ENCODE assay signal across 5 fruit fly cellular contexts in the genomic region with DNA sequence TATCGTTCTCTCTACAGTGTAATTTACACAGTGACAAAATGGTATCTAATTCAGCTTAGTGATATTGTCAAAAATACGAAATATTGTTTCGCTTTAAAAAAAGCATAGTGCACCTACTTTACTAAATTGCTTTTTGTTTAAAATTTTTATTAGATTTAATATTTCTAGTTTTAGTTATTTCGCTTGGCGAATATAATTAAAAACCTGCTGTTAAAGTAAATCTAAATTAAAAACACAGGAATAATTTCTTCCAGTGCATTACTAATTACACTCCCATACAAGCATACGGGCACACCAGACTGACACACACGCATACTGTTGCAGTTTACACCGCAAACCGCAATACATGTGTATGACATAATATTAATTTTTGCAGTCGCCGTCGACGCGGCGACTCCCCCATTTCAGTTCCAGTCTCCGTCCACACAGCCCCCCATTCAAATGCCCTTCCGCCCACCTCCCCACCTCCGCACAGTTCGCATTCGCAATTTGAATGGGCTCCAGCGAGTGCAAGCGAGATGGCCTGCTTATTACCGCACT.
TF ChIP-seq lines count a peak whose summit lies in the region.

No protein-coding gene starts in this region.

TF ChIP-seq in whole organism, adult, 20 proteins besides CTCF, POLR2A, EP300 and RAD21 (continued from another document):
- TF ChIP-seq ovo (GFP tag; optimal IDR thresholded peaks at IDR 0.05; lab: Kevin White, UChicago) (peak; percentile 45), CG5204 (GFP tag; optimal IDR thresholded peaks at IDR 0.05; lab: Kevin White, UChicago) (peak; percentile 86), Hr96 (GFP tag; optimal IDR thresholded peaks at IDR 0.05; lab: Kevin White, UChicago) (peak; percentile 56), CG11617 (GFP tag; optimal IDR thresholded peaks at IDR 0.05; lab: Kevin White, UChicago) (peak; percentile 93)
TF ChIP-seq in whole organism, adult: peak in this region for 19.

TF ChIP-seq in whole organism, embryonic, 481 proteins besides CTCF, POLR2A, EP300 and RAD21 (continued from another document and continues in another):
- TF ChIP-seq CG2202 (tag; optimal IDR thresholded peaks at IDR 0.05; lab: Kevin White, UChicago) (no peak), CG6272 (GFP tag; IDR thresholded peaks at IDR 0.05; lab: Robert Waterston, UW) (0 out of 2 replicates have a peak, but pooled peaks have one; percentile 23), nerfin-1 (tag; optimal IDR thresholded peaks at IDR 0.05; lab: Kevin White, UChicago) (no peak), sd (tag; optimal IDR thresholded peaks at IDR 0.05; lab: Kevin White, UChicago) (peak; percentile 49), zfh2 (GFP tag; optimal IDR thresholded peaks at IDR 0.05; lab: Kevin White, UChicago) (peak; percentile 46), Oaz (GFP tag; IDR thresholded peaks at IDR 0.05; lab: Robert Waterston, UW) (0 out of 2 replicates have a peak, but pooled peaks have one; percentile 4), CG8765 (GFP tag; IDR thresholded peaks at IDR 0.05; lab: Robert Waterston, UW) (no peak; the same call in 1 of the 2 replicates), Drgx (GFP tag; IDR thresholded peaks at IDR 0.05; lab: Robert Waterston, UW) (peak; percentile 88), CG9437 (GFP tag; optimal IDR thresholded peaks at IDR 0.05; lab: Kevin White, UChicago) (peak; percentile 51), B-H2 (GFP tag; optimal IDR thresholded peaks at IDR 0.05; lab: Kevin White, UChicago) (peak; percentile 12), CG10366 (GFP tag; IDR thresholded peaks at IDR 0.05; lab: Robert Waterston, UW) (peak; percentile 43; the same call in 1 of the 2 replicates), CG31365 (tag; optimal IDR thresholded peaks at IDR 0.05; lab: Kevin White, UChicago) (no peak), tgo (GFP tag; IDR thresholded peaks at IDR 0.05; lab: Robert Waterston, UW) (peak; percentile 82), D19B (GFP tag; optimal IDR thresholded peaks at IDR 0.05; lab: Kevin White, UChicago) (peak; percentile 62), CG6854 (GFP tag; optimal IDR thresholded peaks at IDR 0.05; lab: Kevin White, UChicago) (peak; percentile 72), CG31388 (GFP tag; optimal IDR thresholded peaks at IDR 0.05; lab: Kevin White, UChicago) (no peak), Abd-B (GFP tag; optimal IDR thresholded peaks at IDR 0.05; lab: Kevin White, UChicago) (peak; percentile 61), ind (GFP tag; optimal IDR thresholded peaks at IDR 0.05; lab: Kevin White, UChicago) (peak; percentile 60), Xrp1 (GFP tag; IDR thresholded peaks at IDR 0.05; lab: Robert Waterston, UW) (peak; percentile 51; the same call in 1 of the 2 replicates), Chrac-16 (GFP tag; optimal IDR thresholded peaks at IDR 0.05; lab: Kevin White, UChicago) (peak; percentile 26), Aef1 (GFP tag; IDR thresholded peaks at IDR 0.05; lab: Robert Waterston, UW) (peak; percentile 75), CG7556 (GFP tag; optimal IDR thresholded peaks at IDR 0.05; lab: Kevin White, UChicago) (peak; percentile 70), CG17912 (GFP tag; optimal IDR thresholded peaks at IDR 0.05; lab: Kevin White, UChicago) (no peak), CG31441 (GFP tag; IDR thresholded peaks at IDR 0.05; lab: Robert Waterston, UW) (peak; percentile 55), peb (GFP tag; IDR thresholded peaks at IDR 0.05; lab: Robert Waterston, UW) (no peak), MTF-1 (GFP tag; optimal IDR thresholded peaks at IDR 0.05; lab: Kevin White, UChicago; ENCODE audit: borderline replicate concordance) (peak; percentile 2), tap (tag; optimal IDR thresholded peaks at IDR 0.05; lab: Kevin White, UChicago) (peak; percentile 34), CG34422 (GFP tag; IDR thresholded peaks at IDR 0.05; lab: Robert Waterston, UW) (peak; percentile 58; the same call in 2 of the 3 replicates)

TF ChIP-seq in whole organism, prepupa, 60 proteins besides CTCF, POLR2A, EP300 and RAD21 (continued from another document and continues in another):
- TF ChIP-seq spab (GFP tag; optimal IDR thresholded peaks at IDR 0.05; lab: Kevin White, UChicago) (peak; percentile 45), salr (GFP tag; optimal IDR thresholded peaks at IDR 0.05; lab: Kevin White, UChicago) (peak in 1 of 2 experiments; percentile 68), Sox102F (GFP tag; optimal IDR thresholded peaks at IDR 0.05; lab: Kevin White, UChicago) (peak; percentile 24), esn (GFP tag; optimal IDR thresholded peaks at IDR 0.05; lab: Kevin White, UChicago) (peak; percentile 81), CG4318 (GFP tag; optimal IDR thresholded peaks at IDR 0.05; lab: Kevin White, UChicago) (peak; percentile 57), dac (GFP tag; optimal IDR thresholded peaks at IDR 0.05; lab: Kevin White, UChicago) (no peak), Eip93F (GFP tag; optimal IDR thresholded peaks at IDR 0.05; lab: Kevin White, UChicago) (no peak), CG10669 (GFP tag; optimal IDR thresholded peaks at IDR 0.05; lab: Kevin White, UChicago) (peak; percentile 69), CG15336 (GFP tag; IDR thresholded peaks at IDR 0.05; lab: Robert Waterston, UW) (peak; percentile 90), ss (GFP tag; optimal IDR thresholded peaks at IDR 0.05; lab: Kevin White, UChicago) (peak in 1 of 2 experiments; percentile 41), CG10631 (GFP tag; optimal IDR thresholded peaks at IDR 0.05; lab: Kevin White, UChicago) (peak; percentile 63), Eip78C (GFP tag; lab: Kevin White, UChicago) (peak; percentile 87), CG6276 (GFP tag; optimal IDR thresholded peaks at IDR 0.05; lab: Kevin White, UChicago) (peak; percentile 70), OdsH (GFP tag; optimal IDR thresholded peaks at IDR 0.05; lab: Kevin White, UChicago) (peak; percentile 78), CG3032 (tag; optimal IDR thresholded peaks at IDR 0.05; lab: Kevin White, UChicago) (peak; percentile 80), CG1621 (tag; optimal IDR thresholded peaks at IDR 0.05; lab: Kevin White, UChicago) (no peak), CG6163 (GFP tag; IDR thresholded peaks at IDR 0.05; lab: Robert Waterston, UW) (peak; percentile 76), Hr4 (GFP tag; optimal IDR thresholded peaks at IDR 0.05; lab: Kevin White, UChicago) (peak; percentile 78), CG8632 (GFP tag; optimal IDR thresholded peaks at IDR 0.05; lab: Kevin White, UChicago) (peak; percentile 71), CG6808 (GFP tag; optimal IDR thresholded peaks at IDR 0.05; lab: Kevin White, UChicago) (peak; percentile 67), Hr39 (GFP tag; optimal IDR thresholded peaks at IDR 0.05; lab: Kevin White, UChicago) (peak; percentile 65), Gug (GFP tag; IDR thresholded peaks at IDR 0.05; lab: Robert Waterston, UW) (peak; percentile 84), lz (GFP tag; optimal IDR thresholded peaks at IDR 0.05; lab: Kevin White, UChicago) (peak; percentile 68), CG3919 (GFP tag; optimal IDR thresholded peaks at IDR 0.05; lab: Kevin White, UChicago) (peak; percentile 67), Ets96B (tag; optimal IDR thresholded peaks at IDR 0.05; lab: Kevin White, UChicago) (peak; percentile 51), Ets21C (GFP tag; optimal IDR thresholded peaks at IDR 0.05; lab: Kevin White, UChicago) (peak; percentile 47), fkh (GFP tag; optimal IDR thresholded peaks at IDR 0.05; lab: Kevin White, UChicago) (no peak), vri (GFP tag; optimal IDR thresholded peaks at IDR 0.05; lab: Kevin White, UChicago) (peak; percentile 86), fd85E (GFP tag; optimal IDR thresholded peaks at IDR 0.05; lab: Kevin White, UChicago) (no peak), acj6 (GFP tag; optimal IDR thresholded peaks at IDR 0.05; lab: Kevin White, UChicago) (peak; percentile 75), CG16779 (tag; optimal IDR thresholded peaks at IDR 0.05; lab: Kevin White, UChicago) (no peak), CG6792 (GFP tag; optimal IDR thresholded peaks at IDR 0.05; lab: Kevin White, UChicago) (peak; percentile 52)

TF ChIP-seq in whole organism, pupa, 21 proteins besides CTCF, POLR2A, EP300 and RAD21 (continued from another document):
- TF ChIP-seq CG13204 (GFP tag; optimal IDR thresholded peaks at IDR 0.05; lab: Kevin White, UChicago) (peak; percentile 23), CG8301 (tag; optimal IDR thresholded peaks at IDR 0.05; lab: Kevin White, UChicago) (peak; percentile 68)

TF ChIP-seq in whole organism, wandering third instar larva, 38 proteins besides CTCF, POLR2A, EP300 and RAD21 (continued from another document):
- TF ChIP-seq CrebA (GFP tag; optimal IDR thresholded peaks at IDR 0.05; lab: Kevin White, UChicago; ENCODE audit: borderline replicate concordance): no peak
- TF ChIP-seq dsf (GFP tag; optimal IDR thresholded peaks at IDR 0.05; lab: Kevin White, UChicago; ENCODE audit: borderline replicate concordance): no peak
- peak; percentile 64 for TF ChIP-seq dmrt93B (GFP tag; optimal IDR thresholded peaks at IDR 0.05; lab: Kevin White, UChicago)
- no peak for TF ChIP-seq Dif (GFP tag; optimal IDR thresholded peaks at IDR 0.05; lab: Kevin White, UChicago; ENCODE audit: partially characterized antibody)
- no peak for TF ChIP-seq jim (GFP tag; optimal IDR thresholded peaks at IDR 0.05; lab: Kevin White, UChicago)
- TF ChIP-seq Hnf4 (GFP tag; optimal IDR thresholded peaks at IDR 0.05; lab: Kevin White, UChicago): peak; percentile 40
- no peak for TF ChIP-seq usp (GFP tag; optimal IDR thresholded peaks at IDR 0.05; lab: Kevin White, UChicago)
- TF ChIP-seq fru (GFP tag; optimal IDR thresholded peaks at IDR 0.05; lab: Kevin White, UChicago): peak; percentile 70
- no peak for TF ChIP-seq CG32264 (GFP tag; optimal IDR thresholded peaks at IDR 0.05; lab: Kevin White, UChicago)
- peak; percentile 81 for TF ChIP-seq HLH106 (tag; optimal IDR thresholded peaks at IDR 0.05; lab: Kevin White, UChicago)
- TF ChIP-seq Jra (GFP tag; optimal IDR thresholded peaks at IDR 0.05; lab: Kevin White, UChicago): peak; percentile 6
- TF ChIP-seq h (GFP tag; optimal IDR thresholded peaks at IDR 0.05; lab: Kevin White, UChicago): peak; percentile 40
- no peak for TF ChIP-seq Myc (optimal IDR thresholded peaks at IDR 0.05; lab: Kevin White, UChicago)
- TF ChIP-seq brk (GFP tag; optimal IDR thresholded peaks at IDR 0.05; lab: Kevin White, UChicago): no peak
- no peak for TF ChIP-seq Hr83 (GFP tag; optimal IDR thresholded peaks at IDR 0.05; lab: Kevin White, UChicago; ENCODE audit: poor library complexity, severe bottlenecking)
- TF ChIP-seq lola (GFP tag; optimal IDR thresholded peaks at IDR 0.05; lab: Kevin White, UChicago): no peak
- peak; percentile 66 for TF ChIP-seq rgr (GFP tag; optimal IDR thresholded peaks at IDR 0.05; lab: Kevin White, UChicago)
